Fruit fly (Drosophila melanogaster) whole organism, wandering third instar larva: ENCODE results near the gene CG18223.
A peak's percentile ranks its signal among the peaks of the same experiment; 100 is the strongest.

Experiments used
- Dfd ChIP-seq: fragments of >200 bp; optimal IDR thresholded peaks from 2 replicates; lab custom pipeline; 2017; ENCODE audit warnings: missing biosample characterization, missing genetic modification characterization
- Dif ChIP-seq: fragments of 200-275, 200-300 bp; sonication (Bioruptor generic); optimal IDR thresholded peaks from 2 replicates; lab custom pipeline; 2018; ENCODE audit warnings: missing biosample characterization, missing genetic modification characterization; ENCODE audit not compliant: partially characterized antibody
- GATAd ChIP-seq: sonication (Bioruptor generic); optimal IDR thresholded peaks from 2 replicates; lab custom pipeline; 2016; ENCODE audit warnings: missing biosample characterization, missing genetic modification characterization
- HLH106 ChIP-seq: fragments of 200-800 bp; optimal IDR thresholded peaks from 3 replicates; lab custom pipeline; 2019; ENCODE audit warnings: missing biosample characterization, mild to moderate bottlenecking, missing genetic modification characterization, moderate library complexity
- Hnf4 ChIP-seq: fragments of 200-800 bp; sonication (Bioruptor generic); optimal IDR thresholded peaks from 2 replicates; lab custom pipeline; 2016; ENCODE audit warnings: missing biosample characterization, mild to moderate bottlenecking, missing genetic modification characterization
- Hr78 ChIP-seq: fragments of >200 bp; optimal IDR thresholded peaks from 2 replicates; lab custom pipeline; 2017; ENCODE audit warnings: missing biosample characterization, missing genetic modification characterization
- Mio ChIP-seq: sonication (Bioruptor generic); optimal IDR thresholded peaks from 2 replicates; lab custom pipeline; 2016; ENCODE audit warnings: missing biosample characterization, missing genetic modification characterization
- Myc ChIP-seq: fragments of >200 bp; optimal IDR thresholded peaks from 2 replicates; lab custom pipeline; 2017
- N ChIP-seq: fragments of >200 bp; optimal IDR thresholded peaks from 2 replicates; lab custom pipeline; 2018; ENCODE audit warnings: missing biosample characterization, missing external identifiers, missing genetic modification characterization
- Rel ChIP-seq, 2 experiments: fragments of 200-800 bp; sonication (Bioruptor generic) in 1 of 2; optimal IDR thresholded peaks; 2 replicates in 1 of 2; 3 replicates in 1 of 2; lab custom pipeline; 2016 to 2019; ENCODE audit warnings: mild to moderate bottlenecking in 2 of 2, missing biosample characterization in 2 of 2, missing genetic modification characterization in 2 of 2, moderate library complexity in 1 of 2
- Sp1 ChIP-seq: fragments of 200-800 bp; sonication (Bioruptor generic); optimal IDR thresholded peaks from 3 replicates; lab custom pipeline; 2019; ENCODE audit warnings: missing biosample characterization, mild to moderate bottlenecking, missing genetic modification characterization, moderate library complexity
- Vsx2 ChIP-seq: fragments of 200-300, 225-300 bp; sonication (Bioruptor generic); optimal IDR thresholded peaks from 2 replicates; lab custom pipeline; 2018; ENCODE audit warnings: missing biosample characterization, missing genetic modification characterization; ENCODE audit not compliant: partially characterized antibody
- br ChIP-seq: fragments of 200-800 bp; sonication (Bioruptor generic); optimal IDR thresholded peaks from 2 replicates; lab custom pipeline; 2016; ENCODE audit warnings: missing biosample characterization, missing genetic modification characterization
- dl ChIP-seq, 2 experiments: fragments of 175-275, 200-275 bp in 1 of 2; fragments of 200-275 bp in 1 of 2; sonication (Bioruptor generic); optimal IDR thresholded peaks; lab custom pipeline; 2018; ENCODE audit warnings: mild to moderate bottlenecking in 2 of 2, missing biosample characterization in 2 of 2, missing genetic modification characterization in 2 of 2, moderate library complexity in 2 of 2; ENCODE audit not compliant: partially characterized antibody in 2 of 2, insufficient read depth in 1 of 2
- dmrt93B ChIP-seq: fragments of 200-800 bp; sonication (Bioruptor generic); optimal IDR thresholded peaks from 2 replicates; lab custom pipeline; 2018; ENCODE audit warnings: missing biosample characterization, mild to moderate bottlenecking, missing genetic modification characterization
- dsf ChIP-seq: sonication (Bioruptor generic); optimal IDR thresholded peaks from 2 replicates; lab custom pipeline; 2016; ENCODE audit warnings: missing biosample characterization, missing genetic modification characterization, borderline replicate concordance
- foxo ChIP-seq, 2 experiments: fragments of 200-800 bp; sonication (Bioruptor generic); optimal IDR thresholded peaks; 2 replicates in 1 of 2; 3 replicates in 1 of 2; lab custom pipeline; 2016 to 2017; ENCODE audit warnings: missing biosample characterization in 2 of 2, missing genetic modification characterization in 2 of 2
- fru ChIP-seq: fragments of 200-800 bp; sonication (Bioruptor generic); optimal IDR thresholded peaks from 3 replicates; lab custom pipeline; 2016; ENCODE audit warnings: missing biosample characterization, mild to moderate bottlenecking, missing genetic modification characterization
- h ChIP-seq: fragments of 200-800 bp; sonication (Bioruptor generic); optimal IDR thresholded peaks from 3 replicates; lab custom pipeline; 2016; ENCODE audit warnings: missing biosample characterization, mild to moderate bottlenecking, missing genetic modification characterization
- jim ChIP-seq: fragments of 175-275, 200-325 bp; sonication (Bioruptor generic); optimal IDR thresholded peaks from 2 replicates; lab custom pipeline; 2016; ENCODE audit warnings: missing biosample characterization, mild to moderate bottlenecking, missing genetic modification characterization
- pan ChIP-seq: fragments of >200 bp; optimal IDR thresholded peaks from 2 replicates; lab custom pipeline; 2017
- psq ChIP-seq: fragments of 200-800 bp; sonication (Bioruptor generic); optimal IDR thresholded peaks from 3 replicates; lab custom pipeline; 2017; ENCODE audit warnings: missing biosample characterization, mild to moderate bottlenecking, missing genetic modification characterization, moderate library complexity
- rgr ChIP-seq: fragments of 200-800 bp; sonication (Bioruptor generic); optimal IDR thresholded peaks from 3 replicates; lab custom pipeline; 2016; ENCODE audit warnings: missing biosample characterization, mild to moderate bottlenecking, missing genetic modification characterization
- sv ChIP-seq: fragments of 200-800 bp; sonication (Bioruptor generic); optimal IDR thresholded peaks from 3 replicates; lab custom pipeline; 2016; ENCODE audit warnings: missing biosample characterization, missing genetic modification characterization
- usp ChIP-seq: fragments of >200 bp; optimal IDR thresholded peaks from 2 replicates; lab custom pipeline; 2017; ENCODE audit warnings: missing biosample characterization, missing genetic modification characterization
- woc ChIP-seq: sonication (Bioruptor generic); optimal IDR thresholded peaks from 2 replicates; lab custom pipeline; 2016; ENCODE audit warnings: missing biosample characterization, mild to moderate bottlenecking, missing genetic modification characterization

CG18223 gene

DNA sequence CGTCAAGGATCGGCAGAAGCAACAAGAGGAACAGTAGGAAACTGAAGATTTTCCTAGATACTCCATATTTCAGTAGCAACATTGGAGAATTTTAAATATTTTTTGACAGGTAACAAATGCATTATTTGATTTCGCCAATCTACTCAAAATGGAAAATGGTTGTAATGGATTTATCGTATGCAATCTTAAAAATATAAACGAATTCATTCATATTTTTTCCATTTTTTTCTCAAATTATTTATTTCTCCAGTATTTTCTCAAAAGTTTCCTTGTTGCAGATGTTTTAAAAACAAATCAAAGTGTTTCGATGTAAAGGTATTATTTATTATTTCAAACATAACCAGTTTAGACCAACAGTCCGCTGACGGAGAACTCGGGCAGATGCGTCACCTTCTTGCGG is at the start of gene CG18223:
Gene CG18223, minus strand, starts transcription at position 101 of the 400 bp plus-strand sequence.
- TF ChIP-seq foxo (GFP tag; optimal IDR thresholded peaks at IDR 0.05; lab: Kevin White, UChicago) (no peak), dmrt93B (GFP tag; lab: Kevin White, UChicago) (no peak), N (GFP tag; lab: Kevin White, UChicago) (no peak), GATAd (GFP tag; lab: Kevin White, UChicago) (no peak), Sp1 (no peak), h (GFP tag; lab: Kevin White, UChicago) (no peak), Hnf4 (no peak)

DNA sequence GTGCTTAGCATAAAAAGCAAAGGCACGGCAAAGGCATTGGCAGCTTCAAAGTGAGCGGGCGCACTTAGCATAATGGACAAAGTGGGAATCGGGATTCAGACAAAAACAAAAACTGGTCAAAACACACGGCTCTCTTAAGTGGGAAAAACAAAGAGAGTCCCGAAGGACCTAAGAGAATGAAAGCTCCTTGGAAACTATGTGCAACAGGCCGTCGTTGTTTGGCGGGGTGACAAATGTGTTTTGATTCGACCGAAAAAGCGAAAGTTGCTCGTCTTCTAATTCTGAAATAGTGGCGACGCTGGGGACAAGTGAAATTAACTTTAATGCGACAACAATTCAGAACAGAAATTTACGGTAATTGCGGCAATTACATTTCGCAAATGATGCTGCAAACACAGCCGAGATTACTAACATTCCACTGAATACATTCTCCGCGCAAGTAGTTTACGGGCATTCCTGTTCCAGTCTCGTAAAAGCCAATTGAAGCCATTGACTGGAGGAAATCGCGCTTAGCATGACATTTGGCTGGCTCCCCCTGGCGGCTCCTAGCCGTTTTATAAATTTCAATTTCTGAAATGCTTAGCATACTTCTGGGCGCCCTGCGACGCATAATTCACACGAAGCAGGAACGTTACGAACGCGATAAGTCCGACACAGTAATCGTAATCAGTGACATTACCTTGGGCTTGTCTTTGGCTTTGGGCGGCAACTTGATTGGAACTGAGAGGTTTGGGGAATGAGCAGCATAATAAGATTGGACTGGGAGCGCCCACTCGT is 48.3 kb upstream of the CG18223 start:
- TF ChIP-seq Myc (lab: Kevin White, UChicago) (peak; percentile 3), rgr (GFP tag; lab: Kevin White, UChicago) (no peak)

DNA sequence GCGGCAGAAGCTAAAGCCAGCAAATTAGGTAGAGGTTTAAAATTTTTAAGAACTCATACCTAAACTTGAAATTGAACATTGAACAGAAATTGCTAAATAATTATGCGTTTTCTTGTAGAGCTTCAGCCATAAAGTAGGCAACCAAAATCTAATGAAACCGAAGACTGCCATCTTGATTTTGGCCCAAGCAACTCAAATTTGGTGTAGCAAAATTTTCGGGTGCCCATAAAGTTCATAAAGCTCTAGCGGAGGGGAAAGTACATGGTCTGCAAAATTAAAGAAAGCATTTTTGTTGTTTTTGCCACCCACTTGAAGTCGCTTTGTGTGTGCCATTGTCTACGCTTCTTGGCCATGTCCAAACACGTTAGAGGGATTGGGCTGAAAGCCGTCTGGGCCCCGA is 36.9 kb upstream of the CG18223 start:
- no peak for TF ChIP-seq dl (GFP tag; optimal IDR thresholded peaks at IDR 0.05; lab: Kevin White, UChicago; ENCODE audit: insufficient read depth in 1 of 2, partially characterized antibody in 2 of 2)
- peak; percentile 66 for TF ChIP-seq Myc (lab: Kevin White, UChicago)
- peak; percentile 3 for TF ChIP-seq pan (lab: Kevin White, UChicago)
- peak; percentile 79 for TF ChIP-seq N (GFP tag; lab: Kevin White, UChicago)

DNA sequence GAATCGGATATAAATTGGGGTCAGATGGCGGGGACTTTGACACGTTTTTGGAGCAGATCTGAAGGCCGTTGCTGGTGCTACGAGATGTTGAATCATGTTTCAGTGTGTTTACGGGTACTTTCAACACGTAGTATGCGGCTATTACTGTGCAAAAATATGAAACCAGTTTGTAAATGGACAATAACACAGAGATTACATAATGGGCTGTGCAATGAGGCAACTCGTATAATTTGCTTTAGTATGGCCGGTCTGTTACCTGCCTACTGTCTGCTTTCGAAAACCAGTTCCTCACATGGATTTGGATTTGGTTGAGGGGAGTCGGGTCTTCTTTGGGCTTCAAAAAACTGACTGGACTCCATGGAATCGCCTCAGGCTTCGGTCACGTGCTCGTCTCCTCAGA is 32.3 kb upstream of the CG18223 start:
- TF ChIP-seq dl (GFP tag; optimal IDR thresholded peaks at IDR 0.05; lab: Kevin White, UChicago; ENCODE audit: insufficient read depth in 1 of 2, partially characterized antibody in 2 of 2) = peak in 1 of 2 experiments; percentile 26
- no peak for TF ChIP-seq br (GFP tag; lab: Kevin White, UChicago)
- peak; percentile 56 for TF ChIP-seq fru (GFP tag; lab: Kevin White, UChicago)
- peak; percentile 37 for TF ChIP-seq woc
- TF ChIP-seq, all 38 proteins: peak for 3

DNA sequence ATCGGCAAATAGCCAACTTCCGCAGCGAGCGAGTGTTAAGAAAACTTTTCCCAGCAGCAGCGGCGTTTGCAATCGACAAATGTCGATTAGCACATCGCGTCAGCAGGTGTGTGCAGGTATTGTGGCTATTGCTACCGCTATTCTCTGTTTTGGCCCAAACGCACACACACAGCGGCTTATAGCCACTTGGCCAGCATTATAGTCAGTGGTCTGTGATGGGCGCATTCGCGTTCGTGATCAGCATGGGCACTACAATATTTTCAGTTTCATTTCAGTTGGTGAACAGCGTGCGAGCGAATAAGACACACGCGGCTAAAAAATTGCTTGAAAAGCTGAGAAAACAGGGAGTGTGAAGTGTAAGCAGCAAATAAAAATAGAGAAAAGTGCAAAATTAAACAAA is 30.2 kb upstream of the CG18223 start, which contains the start of gene CG6836:
Gene CG6836, plus strand, starts transcription at position 271 of the 400 bp plus-strand sequence.
- TF ChIP-seq Dif (GFP tag; lab: Kevin White, UChicago) (no peak), GATAd (GFP tag; lab: Kevin White, UChicago) (no peak), Sp1 (no peak), Hr78 (GFP tag; lab: Kevin White, UChicago) (no peak), dsf (GFP tag; lab: Kevin White, UChicago) (no peak), Hnf4 (no peak), N (GFP tag; lab: Kevin White, UChicago) (no peak), Myc (lab: Kevin White, UChicago) (no peak), Dfd (GFP tag; lab: Kevin White, UChicago) (no peak), woc (no peak), dmrt93B (GFP tag; lab: Kevin White, UChicago) (no peak), br (GFP tag; lab: Kevin White, UChicago) (no peak)

DNA sequence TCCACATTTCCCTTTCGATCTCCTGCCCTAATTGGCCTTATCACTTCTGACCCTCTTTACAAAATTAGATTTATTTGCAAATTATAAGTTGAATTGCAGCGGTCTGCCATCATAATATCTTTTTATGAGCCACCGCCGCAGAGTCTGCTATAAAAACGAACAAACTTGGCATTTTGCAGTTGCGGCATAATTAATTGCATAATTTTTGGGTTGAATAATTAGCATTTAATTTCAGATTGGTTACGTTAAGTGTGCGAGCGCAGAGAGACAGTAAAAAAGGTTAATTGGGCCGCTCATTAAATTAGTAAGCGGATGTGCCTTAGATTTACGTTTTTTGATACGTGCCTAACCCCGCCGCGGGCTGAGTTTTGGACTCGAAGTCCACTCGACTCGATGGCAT is 29.0 kb upstream of the CG18223 start:
- peak; percentile 73 for TF ChIP-seq Vsx2 (GFP tag; lab: Kevin White, UChicago)
- no peak for TF ChIP-seq psq (GFP tag; lab: Kevin White, UChicago)
- no peak for TF ChIP-seq GATAd (GFP tag; lab: Kevin White, UChicago)
- no peak for TF ChIP-seq woc
- TF ChIP-seq Dif (GFP tag; lab: Kevin White, UChicago) = peak; percentile 14
- TF ChIP-seq N (GFP tag; lab: Kevin White, UChicago) = peak; percentile 34
- peak; percentile 75 for TF ChIP-seq Myc (lab: Kevin White, UChicago)

DNA sequence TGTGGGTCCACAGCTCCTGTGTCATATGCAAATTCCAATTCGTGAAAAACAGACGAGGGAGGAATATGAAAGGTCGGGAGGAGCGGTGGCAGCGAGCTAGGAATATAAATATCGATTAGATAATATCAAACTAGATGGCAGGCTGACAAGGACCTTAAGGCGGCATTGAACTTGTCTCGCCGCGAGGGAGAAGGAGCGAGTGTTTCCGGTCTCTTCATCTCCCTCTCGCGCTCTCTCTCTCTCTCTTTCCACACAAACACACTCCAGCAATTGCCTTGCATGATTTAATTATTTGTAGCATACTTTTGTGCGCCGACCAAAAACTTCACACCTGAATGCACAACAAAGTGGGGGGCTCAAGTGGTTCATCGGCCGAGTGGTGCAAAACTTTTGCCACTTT is 26.8 kb upstream of the CG18223 start:
- TF ChIP-seq Hr78 (GFP tag; lab: Kevin White, UChicago) (no peak), Myc (lab: Kevin White, UChicago) (peak; percentile 9), dmrt93B (GFP tag; lab: Kevin White, UChicago) (peak; percentile 40)

DNA sequence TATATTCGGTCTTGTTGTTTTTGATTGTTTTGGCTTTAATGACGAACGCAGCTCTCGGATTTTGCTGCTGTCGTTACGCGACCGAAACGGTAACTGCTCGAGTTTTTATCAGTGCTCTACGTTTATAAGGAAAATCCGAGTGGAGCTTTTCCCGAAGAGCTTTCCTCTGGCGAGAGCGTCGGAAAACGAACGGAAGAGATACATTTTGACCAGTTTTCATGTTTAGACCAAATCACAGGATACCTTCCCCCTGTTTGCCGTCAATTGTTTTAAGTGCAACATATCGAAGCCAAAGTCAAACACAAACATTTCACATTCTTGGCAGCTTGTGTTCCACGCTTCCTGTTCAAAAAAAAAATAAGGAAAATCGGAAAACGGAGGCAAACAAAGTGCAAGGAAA is 25.8 kb upstream of the CG18223 start, which contains the start of gene CG32204:
Gene CG32204, minus strand, starts transcription at position 101 of the 400 bp plus-strand sequence.
- no peak for TF ChIP-seq HLH106 (tag; lab: Kevin White, UChicago)
- no peak for TF ChIP-seq usp (GFP tag; lab: Kevin White, UChicago)
- no peak for TF ChIP-seq h (GFP tag; lab: Kevin White, UChicago)
- no peak for TF ChIP-seq Mio (GFP tag; lab: Kevin White, UChicago)
- TF ChIP-seq Rel (GFP tag; optimal IDR thresholded peaks at IDR 0.05; lab: Kevin White, UChicago) = no peak
- no peak for TF ChIP-seq Rel (tag; optimal IDR thresholded peaks at IDR 0.05; lab: Kevin White, UChicago)
- no peak for TF ChIP-seq jim (GFP tag; lab: Kevin White, UChicago)
- TF ChIP-seq sv (GFP tag; lab: Kevin White, UChicago) = no peak
